Worm (Caenorhabditis elegans) whole organism, late embryonic: ENCODE results near the gene cids-1.

Source experiments
- C38D4.7 ChIP-seq: fragments of 200-800 bp; sonication (Bioruptor generic); optimal IDR thresholded peaks from 2 replicates; lab custom pipeline; 2018; ENCODE audit warnings: mild to moderate bottlenecking, missing genetic modification characterization, moderate library complexity, missing compliant biosample characterization
- F13H6.1 ChIP-seq: sonication (generic microtip); optimal IDR thresholded peaks from 2 replicates; lab custom pipeline; 2016; ENCODE audit warnings: missing genetic modification characterization, missing compliant biosample characterization
- K02D7.2 ChIP-seq: sonication (generic microtip); optimal IDR thresholded peaks from 2 replicates; lab custom pipeline; 2017; ENCODE audit warnings: mild to moderate bottlenecking, missing genetic modification characterization, missing compliant biosample characterization
- K09A11.1 ChIP-seq: sonication (generic microtip); optimal IDR thresholded peaks from 2 replicates; lab custom pipeline; 2017; ENCODE audit warnings: antibody characterized with exemption, mild to moderate bottlenecking, missing genetic modification characterization, missing compliant biosample characterization; ENCODE audit not compliant: insufficient read depth
- T23F11.4 ChIP-seq: fragments of 200-800 bp; sonication (Bioruptor generic); optimal IDR thresholded peaks from 2 replicates; lab custom pipeline; 2018; ENCODE audit warnings: mild to moderate bottlenecking, missing genetic modification characterization, missing compliant biosample characterization
- Y22D7AL.16 ChIP-seq: sonication (generic microtip); optimal IDR thresholded peaks from 2 replicates; lab custom pipeline; 2016; ENCODE audit warnings: missing genetic modification characterization, missing compliant biosample characterization
- ahr-1 ChIP-seq: sonication (generic microtip); optimal IDR thresholded peaks from 2 replicates; lab custom pipeline; 2016; ENCODE audit warnings: missing genetic modification characterization, missing compliant biosample characterization
- ama-1 ChIP-seq: fragments of 150-350 bp; optimal IDR thresholded peaks from 2 replicates; lab custom pipeline; 2014
- ceh-14 ChIP-seq: sonication (generic microtip); optimal IDR thresholded peaks from 2 replicates; lab custom pipeline; 2016; ENCODE audit warnings: missing genotype, missing genetic modification characterization, missing compliant biosample characterization
- ceh-18 ChIP-seq: sonication (generic microtip); optimal IDR thresholded peaks from 2 replicates; lab custom pipeline; 2016; ENCODE audit warnings: missing genetic modification characterization, missing compliant biosample characterization
- ceh-19 ChIP-seq: fragments of 200-800 bp; sonication (Bioruptor generic); optimal IDR thresholded peaks from 2 replicates; lab custom pipeline; 2018; ENCODE audit warnings: mild to moderate bottlenecking, missing genetic modification characterization, missing compliant biosample characterization
- ceh-2 ChIP-seq: sonication (generic microtip); optimal IDR thresholded peaks from 2 replicates; lab custom pipeline; 2016; ENCODE audit warnings: missing genotype, missing genetic modification characterization, missing compliant biosample characterization
- ceh-22 ChIP-seq: sonication (generic microtip); optimal IDR thresholded peaks from 2 replicates; lab custom pipeline; 2017; ENCODE audit warnings: missing biosample characterization, missing genetic modification characterization
- ceh-24 ChIP-seq: sonication (generic microtip); optimal IDR thresholded peaks from 2 replicates; lab custom pipeline; 2016; ENCODE audit warnings: mild to moderate bottlenecking, missing genetic modification characterization, missing compliant biosample characterization
- ceh-31 ChIP-seq: sonication (generic microtip); optimal IDR thresholded peaks from 2 replicates; lab custom pipeline; 2016; ENCODE audit warnings: missing genetic modification characterization, missing compliant biosample characterization
- ceh-34 ChIP-seq: sonication (generic microtip); optimal IDR thresholded peaks from 2 replicates; lab custom pipeline; 2016; ENCODE audit warnings: mild to moderate bottlenecking, missing genetic modification characterization, missing compliant biosample characterization
- ceh-45 ChIP-seq: fragments of 200-800 bp; sonication (Bioruptor generic); IDR thresholded peaks from 2 replicates; pipeline ENCODE4 v1.3.6; 2022; ENCODE audit warnings: missing genetic modification reagents, missing genetic modification characterization, missing compliant biosample characterization
- ceh-48 ChIP-seq: sonication (generic microtip); optimal IDR thresholded peaks from 2 replicates; lab custom pipeline; 2016; ENCODE audit warnings: missing genetic modification characterization, inconsistent platforms, missing compliant biosample characterization
- ceh-9 ChIP-seq: sonication (generic microtip); optimal IDR thresholded peaks from 2 replicates; lab custom pipeline; 2016; ENCODE audit warnings: mild to moderate bottlenecking, missing genetic modification characterization, inconsistent platforms, missing compliant biosample characterization
- dmd-4 ChIP-seq: sonication (generic microtip); optimal IDR thresholded peaks from 2 replicates; lab custom pipeline; 2016; ENCODE audit warnings: borderline replicate concordance, missing genetic modification characterization, missing compliant biosample characterization
- dve-1 ChIP-seq: sonication (generic microtip); optimal IDR thresholded peaks from 2 replicates; lab custom pipeline; 2017; ENCODE audit warnings: antibody characterized with exemption, mild to moderate bottlenecking, missing genetic modification characterization, missing compliant biosample characterization
- elt-2 ChIP-seq: sonication (generic microtip); optimal IDR thresholded peaks from 2 replicates; lab custom pipeline; 2016; ENCODE audit warnings: missing genetic modification reagents, missing genetic modification characterization, missing compliant biosample characterization
- elt-4 ChIP-seq: sonication (generic microtip); optimal IDR thresholded peaks from 2 replicates; lab custom pipeline; 2016; ENCODE audit warnings: missing genetic modification characterization, missing compliant biosample characterization
- fax-1 ChIP-seq: sonication (generic microtip); optimal IDR thresholded peaks from 2 replicates; lab custom pipeline; 2016; ENCODE audit warnings: missing genotype, missing genetic modification characterization, missing compliant biosample characterization
- hlh-13 ChIP-seq: fragments of 200-800 bp; sonication (Bioruptor generic); optimal IDR thresholded peaks from 2 replicates; lab custom pipeline; 2018; ENCODE audit warnings: mild to moderate bottlenecking, missing genetic modification characterization, missing compliant biosample characterization
- hlh-30 ChIP-seq: sonication (generic microtip); optimal IDR thresholded peaks from 2 replicates; lab custom pipeline; 2017; ENCODE audit warnings: antibody characterized with exemption, missing genetic modification characterization, missing compliant biosample characterization; ENCODE audit not compliant: insufficient read depth
- hlh-8 ChIP-seq: sonication (generic microtip); optimal IDR thresholded peaks from 2 replicates; lab custom pipeline; 2016; ENCODE audit warnings: missing genotype, missing genetic modification characterization, missing compliant biosample characterization
- lim-6 ChIP-seq: sonication (generic microtip); optimal IDR thresholded peaks from 2 replicates; lab custom pipeline; 2016; ENCODE audit warnings: missing genetic modification characterization, missing compliant biosample characterization
- lin-11 ChIP-seq: fragments of 200-800 bp; sonication (Bioruptor generic); optimal IDR thresholded peaks from 2 replicates; lab custom pipeline; 2018; ENCODE audit warnings: mild to moderate bottlenecking, missing genetic modification characterization, missing compliant biosample characterization
- madf-2 ChIP-seq: sonication (generic microtip); optimal IDR thresholded peaks from 2 replicates; lab custom pipeline; 2017; ENCODE audit warnings: missing genetic modification characterization, missing compliant biosample characterization
- nhr-232 ChIP-seq: sonication (generic microtip); optimal IDR thresholded peaks from 2 replicates; lab custom pipeline; 2016; ENCODE audit warnings: missing genetic modification characterization, missing compliant biosample characterization
- pat-9 ChIP-seq: fragments of 200-800 bp; sonication (Bioruptor generic); optimal IDR thresholded peaks from 2 replicates; lab custom pipeline; 2018; ENCODE audit warnings: mild to moderate bottlenecking, missing genetic modification characterization, moderate library complexity, missing compliant biosample characterization
- pha-2 ChIP-seq: sonication (generic microtip); optimal IDR thresholded peaks from 2 replicates; lab custom pipeline; 2017; ENCODE audit warnings: mild to moderate bottlenecking, missing genetic modification characterization, missing compliant biosample characterization
- pha-4 ChIP-seq: fragments of 150-350 bp; optimal IDR thresholded peaks from 2 replicates; lab custom pipeline; 2018; ENCODE audit warnings: missing biosample characterization, missing genetic modification reagents, missing genetic modification characterization
- pqm-1 ChIP-seq: sonication (generic microtip); optimal IDR thresholded peaks from 2 replicates; lab custom pipeline; 2016; ENCODE audit warnings: missing genetic modification characterization, missing compliant biosample characterization
- pros-1 ChIP-seq: fragments of 150-350 bp; optimal IDR thresholded peaks from 2 replicates; lab custom pipeline; 2014; ENCODE audit warnings: missing biosample characterization, missing genetic modification reagents, missing genetic modification characterization
- ref-2 ChIP-seq: sonication (generic microtip); optimal IDR thresholded peaks from 2 replicates; lab custom pipeline; 2016; ENCODE audit warnings: missing genetic modification characterization, missing compliant biosample characterization
- rnt-1 ChIP-seq: sonication (generic microtip); optimal IDR thresholded peaks from 2 replicates; lab custom pipeline; 2016; ENCODE audit warnings: missing genetic modification characterization, missing compliant biosample characterization
- sdc-2 ChIP-seq: sonication (generic microtip); optimal IDR thresholded peaks from 2 replicates; lab custom pipeline; 2016; ENCODE audit warnings: missing genotype, missing genetic modification characterization, missing compliant biosample characterization
- sox-4 ChIP-seq: sonication (generic microtip); optimal IDR thresholded peaks from 2 replicates; lab custom pipeline; 2017; ENCODE audit warnings: mild to moderate bottlenecking, missing genetic modification characterization, inconsistent platforms, missing compliant biosample characterization
- ttx-3 ChIP-seq: sonication (generic microtip); optimal IDR thresholded peaks from 2 replicates; lab custom pipeline; 2016; ENCODE audit warnings: missing genetic modification reagents, missing genetic modification characterization, missing compliant biosample characterization
- unc-42 ChIP-seq: sonication (generic microtip); optimal IDR thresholded peaks from 2 replicates; lab custom pipeline; 2016; ENCODE audit warnings: missing genotype, missing genetic modification characterization, missing compliant biosample characterization
- unc-55 ChIP-seq: sonication (generic microtip); optimal IDR thresholded peaks from 2 replicates; lab custom pipeline; 2017; ENCODE audit warnings: missing biosample characterization, missing genetic modification reagents, missing genetic modification characterization
- unc-86 ChIP-seq: sonication (generic microtip); optimal IDR thresholded peaks from 2 replicates; lab custom pipeline; 2016; ENCODE audit warnings: missing genetic modification characterization, missing compliant biosample characterization
- zip-5 ChIP-seq: sonication (generic microtip); optimal IDR thresholded peaks from 2 replicates; lab custom pipeline; 2016; ENCODE audit warnings: missing genetic modification characterization, missing compliant biosample characterization
- ztf-16 ChIP-seq: sonication (generic microtip); optimal IDR thresholded peaks from 2 replicates; lab custom pipeline; 2017; ENCODE audit warnings: missing genetic modification characterization, missing compliant biosample characterization

cids-1 gene

DNA sequence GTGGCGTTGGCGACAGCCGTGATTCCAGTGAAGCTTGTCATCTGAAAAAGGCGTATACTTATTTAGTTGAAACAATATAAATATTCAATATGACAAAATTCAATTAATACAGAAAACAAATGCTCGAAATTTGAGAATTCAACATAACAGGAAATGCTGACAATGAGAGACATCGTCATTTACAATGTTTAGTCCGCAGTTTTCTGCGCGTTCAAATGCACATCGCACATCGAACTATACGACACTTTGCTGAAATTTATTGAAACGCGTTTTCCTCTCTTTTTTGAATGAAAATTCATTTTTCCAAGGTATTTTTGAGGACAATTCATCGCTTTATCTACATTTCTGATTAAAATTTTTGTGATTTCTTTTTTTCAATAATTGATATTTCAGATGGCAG, at the start of gene cids-1, which contains the start of gene pbs-6:
Gene cids-1, plus strand, starts transcription at position 394 of the 400 bp plus-strand sequence.
Gene pbs-6, minus strand, starts transcription at position 41 of the 400 bp plus-strand sequence.
- TF ChIP-seq ceh-9, result no peak
- no peak for TF ChIP-seq pha-4
- no peak for TF ChIP-seq K09A11.1 (tag; lab: Kevin White, UChicago)
- TF ChIP-seq elt-4 (tag; lab: Kevin White, UChicago), result no peak

DNA sequence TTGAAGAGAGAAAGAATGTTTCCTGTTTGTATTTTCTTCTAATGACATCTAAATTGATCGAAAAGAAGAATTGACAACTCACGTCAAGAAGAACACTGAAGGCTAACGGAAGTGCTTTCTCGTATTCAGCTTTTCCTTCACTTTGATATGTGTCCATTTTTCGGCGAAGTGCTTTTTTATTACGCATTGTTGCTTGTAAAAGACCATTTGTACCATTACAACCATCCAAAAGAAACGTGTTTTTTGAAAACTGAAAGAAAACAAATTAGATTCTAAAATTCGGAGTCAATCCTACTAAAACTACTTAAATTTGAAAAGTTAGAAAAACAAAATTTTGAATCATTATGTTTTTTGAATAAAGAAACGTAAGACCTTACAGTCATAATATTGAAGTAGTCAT, 45.2 kb upstream of the cids-1 start:
- TF ChIP-seq lim-6 (no peak), ztf-16 (tag; lab: Kevin White, UChicago) (no peak), pros-1 (tag; lab: Kevin White, UChicago) (no peak), pat-9 (tag; lab: Kevin White, UChicago) (no peak), ceh-2 (tag; lab: Kevin White, UChicago) (no peak), ref-2 (tag; lab: Kevin White, UChicago) (no peak), unc-42 (tag; lab: Kevin White, UChicago) (no peak), hlh-13 (no peak), lin-11 (tag; lab: Kevin White, UChicago) (no peak), pqm-1 (tag; lab: Kevin White, UChicago) (no peak), ceh-14 (tag; lab: Kevin White, UChicago) (no peak), ceh-31 (tag; lab: Kevin White, UChicago) (no peak), T23F11.4 (no peak), ceh-9 (no peak), K02D7.2 (tag; lab: Kevin White, UChicago) (no peak), C38D4.7 (GFP tag; lab: Kevin White, UChicago) (no peak), fax-1 (tag; lab: Kevin White, UChicago) (no peak), elt-2 (no peak)

DNA sequence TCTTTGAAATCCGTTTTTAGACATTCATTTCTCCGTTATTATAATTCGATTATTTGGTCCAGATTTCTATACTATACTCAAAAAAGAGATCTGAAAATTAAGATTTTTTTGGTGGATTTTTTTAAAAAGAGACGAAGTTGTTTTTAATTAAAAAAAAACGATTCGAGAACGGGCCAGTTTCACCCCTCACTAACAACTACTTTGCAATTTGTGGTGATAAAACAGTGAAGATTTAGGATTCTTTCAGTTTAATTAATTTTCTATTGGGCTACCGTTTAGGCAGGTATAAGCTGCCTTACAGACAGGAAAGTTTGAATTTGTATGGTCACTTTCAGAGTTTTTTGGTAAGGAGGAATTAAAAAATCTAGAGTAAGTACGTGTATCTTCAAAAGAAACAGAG, 43.1 kb upstream of the cids-1 start, which contains the start of gene unc-36:
Gene unc-36, minus strand, starts transcription at position 101 of the 400 bp plus-strand sequence.
- TF ChIP-seq unc-42 (tag; lab: Kevin White, UChicago), result no peak

DNA sequence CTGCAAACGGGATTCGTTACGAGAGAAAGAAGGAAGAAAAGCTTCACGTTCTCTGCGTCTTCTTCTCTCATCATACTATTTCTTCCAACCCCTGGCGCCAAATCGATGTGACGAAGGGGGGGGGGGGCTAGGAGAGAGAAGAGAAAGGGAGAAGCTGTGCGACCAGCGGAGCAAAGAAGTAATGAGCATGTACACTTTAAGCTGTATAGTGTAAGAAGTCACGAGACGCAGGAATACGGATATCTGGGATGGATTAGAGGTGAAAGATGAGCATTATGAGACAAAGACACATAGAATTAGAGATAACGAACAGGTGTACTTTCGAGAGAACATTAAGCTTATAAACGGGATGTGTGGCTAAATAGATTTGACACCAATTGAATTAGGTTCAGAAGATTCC, 42.5 kb upstream of the cids-1 start:
- TF ChIP-seq dmd-4, result no peak
- TF ChIP-seq sox-4, result no peak
- TF ChIP-seq ceh-48 (tag; lab: Kevin White, UChicago), result peak; percentile 78
- TF ChIP-seq ceh-22, result no peak
- TF ChIP-seq unc-55 (GFP tag; lab: Kevin White, UChicago), result peak; percentile 51
- TF ChIP-seq ztf-16 (tag; lab: Kevin White, UChicago), result no peak
- TF ChIP-seq lin-11 (tag; lab: Kevin White, UChicago), result no peak
- TF ChIP-seq ceh-34 (tag; lab: Kevin White, UChicago), result peak; percentile 63
- TF ChIP-seq hlh-30 (tag; lab: Kevin White, UChicago), result peak; percentile 60
- TF ChIP-seq zip-5 (tag; lab: Kevin White, UChicago), result no peak
- TF ChIP-seq F13H6.1 (tag; lab: Kevin White, UChicago), result no peak
- no peak for TF ChIP-seq ama-1
- TF ChIP-seq pha-2, result no peak
- TF ChIP-seq dve-1 (tag; lab: Kevin White, UChicago), result no peak
- TF ChIP-seq C38D4.7 (GFP tag; lab: Kevin White, UChicago), result no peak
- no peak for TF ChIP-seq unc-86 (tag; lab: Kevin White, UChicago)
- TF ChIP-seq hlh-8 (tag; lab: Kevin White, UChicago), result no peak
- no peak for TF ChIP-seq madf-2 (tag; lab: Kevin White, UChicago)
- no peak for TF ChIP-seq ahr-1 (tag; lab: Kevin White, UChicago)
- no peak for TF ChIP-seq ceh-9
- no peak for TF ChIP-seq pros-1 (tag; lab: Kevin White, UChicago)
- no peak for TF ChIP-seq elt-2
- TF ChIP-seq ceh-45 (GFP tag; lab: Robert Waterston, UW), result no peak
- TF ChIP-seq T23F11.4, result no peak
- no peak for TF ChIP-seq ttx-3
- TF ChIP-seq nhr-232, result no peak
- TF ChIP-seq sdc-2 (tag; lab: Kevin White, UChicago), result peak; percentile 42
- peak; percentile 18 for TF ChIP-seq rnt-1 (tag; lab: Kevin White, UChicago)
- TF ChIP-seq ceh-19 (GFP tag; lab: Kevin White, UChicago), result peak; percentile 33
- peak; percentile 68 for TF ChIP-seq ceh-18 (tag; lab: Kevin White, UChicago)
- peak; percentile 33 for TF ChIP-seq ceh-14 (tag; lab: Kevin White, UChicago)
- TF ChIP-seq pha-4, result no peak
- TF ChIP-seq ceh-24 (tag; lab: Kevin White, UChicago), result no peak
- TF ChIP-seq K09A11.1 (tag; lab: Kevin White, UChicago), result no peak
- TF ChIP-seq Y22D7AL.16 (tag; lab: Kevin White, UChicago), result no peak
